Fruit fly (Drosophila melanogaster): ENCODE results near the gene CG33941.

The CG33941 gene

dm6 chr4:466976-467639, at the start of gene CG33941:
CG33941 (plus strand) TSS chr4:467497.
- TF ChIP-seq EcR (GFP tag; optimal IDR thresholded peaks at IDR 0.05) = no peak
- no peak for TF ChIP-seq Ets98B (GFP tag; IDR thresholded peaks at IDR 0.05)
- TF ChIP-seq CG9948 (tag; optimal IDR thresholded peaks at IDR 0.05) = no peak
- TF ChIP-seq CG10348 (GFP tag; IDR thresholded peaks at IDR 0.05) = no peak
- TF ChIP-seq rn (GFP tag; IDR thresholded peaks at IDR 0.05) = no peak
- no peak for TF ChIP-seq gl (tag; optimal IDR thresholded peaks at IDR 0.05)
- TF ChIP-seq CG8301 (tag; optimal IDR thresholded peaks at IDR 0.05) = no peak
- TF ChIP-seq CG12605 (GFP tag; IDR thresholded peaks at IDR 0.05) = no peak
- no peak for TF ChIP-seq CG15710 (tag; optimal IDR thresholded peaks at IDR 0.05)

dm6 chr4:418701-419100, 48.6 kb upstream of the CG33941 start:
- TF ChIP-seq Pif1A (GFP tag; optimal IDR thresholded peaks at IDR 0.05) (no peak), D1 (tag; optimal IDR thresholded peaks at IDR 0.05) (no peak), CG34367 (tag; optimal IDR thresholded peaks at IDR 0.05) (no peak)

DNA sequence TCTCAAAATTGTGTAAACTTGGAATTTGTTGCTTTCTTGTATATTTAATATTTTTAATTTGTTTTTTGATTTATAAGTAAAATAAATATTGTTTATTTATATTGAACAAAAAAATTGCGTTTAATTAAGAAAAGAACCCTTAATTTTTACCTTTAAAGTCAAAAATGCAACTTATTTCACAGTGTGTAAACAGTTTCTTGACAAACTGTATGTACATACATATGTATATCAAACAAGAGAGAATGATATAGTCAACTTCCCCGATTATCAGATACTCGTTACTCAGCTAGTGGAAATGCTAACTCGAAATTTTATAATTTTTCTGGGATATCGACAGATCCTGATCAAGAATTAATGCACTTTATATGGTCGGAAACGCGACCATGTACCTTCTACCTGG, 46.3 kb upstream of the CG33941 start:
- TF ChIP-seq CG32121 (GFP tag; IDR thresholded peaks at IDR 0.05) (no peak), CG15710 (tag; optimal IDR thresholded peaks at IDR 0.05) (no peak), CG13204 (GFP tag; optimal IDR thresholded peaks at IDR 0.05) (no peak), CG34367 (tag; optimal IDR thresholded peaks at IDR 0.05) (no peak), D1 (tag; optimal IDR thresholded peaks at IDR 0.05) (no peak)

- TF ChIP-seq D1 (tag; optimal IDR thresholded peaks at IDR 0.05) = no peak
- TF ChIP-seq CG14655 (GFP tag; optimal IDR thresholded peaks at IDR 0.05) = no peak
- TF ChIP-seq CG12605 (GFP tag; IDR thresholded peaks at IDR 0.05) = no peak
- TF ChIP-seq Pif1B (GFP tag; optimal IDR thresholded peaks at IDR 0.05) = no peak
- TF ChIP-seq CG8301 (tag; optimal IDR thresholded peaks at IDR 0.05) = no peak
- TF ChIP-seq CG34367 (tag; optimal IDR thresholded peaks at IDR 0.05) = no peak
- no peak for TF ChIP-seq fd96Ca (GFP tag; IDR thresholded peaks at IDR 0.05)
Measured at dm6 chr4:421772-422171, 45.5 kb upstream of the CG33941 start.

- TF ChIP-seq CG13204 (GFP tag; optimal IDR thresholded peaks at IDR 0.05) = no peak
- no peak for TF ChIP-seq fd96Ca (GFP tag; IDR thresholded peaks at IDR 0.05)
- no peak for TF ChIP-seq CG8159 (tag; optimal IDR thresholded peaks at IDR 0.05)
- TF ChIP-seq Pif1B (GFP tag; optimal IDR thresholded peaks at IDR 0.05) = no peak
- no peak for TF ChIP-seq Ets98B (GFP tag; IDR thresholded peaks at IDR 0.05)
- no peak for TF ChIP-seq rn (GFP tag; IDR thresholded peaks at IDR 0.05)
- TF ChIP-seq CG12605 (GFP tag; IDR thresholded peaks at IDR 0.05) = no peak
- TF ChIP-seq CG34367 (tag; optimal IDR thresholded peaks at IDR 0.05) = no peak
- no peak for TF ChIP-seq CG10348 (GFP tag; IDR thresholded peaks at IDR 0.05)
- no peak for TF ChIP-seq CG4496 (GFP tag; IDR thresholded peaks at IDR 0.05)
- TF ChIP-seq CG15710 (tag; optimal IDR thresholded peaks at IDR 0.05) = no peak
- TF ChIP-seq CG17806 (tag; optimal IDR thresholded peaks at IDR 0.05) = no peak
- TF ChIP-seq CG32121 (GFP tag; IDR thresholded peaks at IDR 0.05) = no peak
- no peak for TF ChIP-seq Snoo (tag; optimal IDR thresholded peaks at IDR 0.05)
- TF ChIP-seq CG9948 (tag; optimal IDR thresholded peaks at IDR 0.05) = no peak
- TF ChIP-seq Pif1A (GFP tag; optimal IDR thresholded peaks at IDR 0.05) = no peak
- no peak for TF ChIP-seq CG14655 (GFP tag; optimal IDR thresholded peaks at IDR 0.05)
Measured at dm6 chr4:423338-423737, 44.0 kb upstream of the CG33941 start.

DNA sequence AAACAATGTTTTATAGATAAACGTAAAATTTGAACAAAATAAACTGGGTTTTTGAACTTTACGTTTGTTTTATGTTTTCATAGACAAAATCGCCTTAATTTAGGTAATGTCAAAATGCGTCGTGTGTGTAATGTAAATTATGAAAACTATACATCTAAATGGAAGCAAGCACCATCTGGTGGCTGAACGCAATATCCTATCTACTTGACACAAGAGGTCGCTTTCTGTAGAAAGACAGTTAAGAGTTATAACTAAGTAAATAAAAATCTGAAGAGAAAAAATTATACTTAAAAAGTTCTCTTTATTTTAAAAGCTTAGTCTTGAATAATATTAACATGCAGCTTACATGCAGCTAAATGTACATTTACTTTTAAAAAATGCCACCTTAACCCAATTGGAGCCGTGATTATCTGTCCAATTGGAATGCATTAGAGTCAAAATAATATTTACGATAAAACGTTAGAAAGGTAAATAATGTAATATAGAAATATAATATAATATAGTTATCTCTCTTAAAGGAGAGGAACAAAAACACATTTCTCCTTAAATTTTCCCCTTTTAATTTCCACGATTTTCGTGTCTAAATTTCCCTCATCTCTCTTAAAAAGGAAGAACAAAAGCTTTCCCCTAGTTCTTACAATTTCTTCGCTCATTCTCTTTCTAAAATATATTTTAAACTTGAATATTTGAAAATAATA, 42.5 kb upstream of the CG33941 start:
- no peak; the same call in 1 of the 2 replicates for TF ChIP-seq Ets98B (GFP tag; IDR thresholded peaks at IDR 0.05)
- no peak for TF ChIP-seq CG4496 (GFP tag; IDR thresholded peaks at IDR 0.05)
- no peak for TF ChIP-seq fd96Ca (GFP tag; IDR thresholded peaks at IDR 0.05)
- peak; percentile 37 for TF ChIP-seq CG17806 (tag; optimal IDR thresholded peaks at IDR 0.05)
- TF ChIP-seq CG14655 (GFP tag; optimal IDR thresholded peaks at IDR 0.05) = no peak
- no peak for TF ChIP-seq CG15710 (tag; optimal IDR thresholded peaks at IDR 0.05)
- no peak; the same call in 1 of the 2 replicates for TF ChIP-seq CG12605 (GFP tag; IDR thresholded peaks at IDR 0.05)
- peak; percentile 77 for TF ChIP-seq Snoo (tag; optimal IDR thresholded peaks at IDR 0.05)
- no peak for TF ChIP-seq rn (GFP tag; IDR thresholded peaks at IDR 0.05)
- TF ChIP-seq CG34367 (tag; optimal IDR thresholded peaks at IDR 0.05) = peak; percentile 47
- TF ChIP-seq CG9948 (tag; optimal IDR thresholded peaks at IDR 0.05) = peak; percentile 34
- peak; percentile 62 for TF ChIP-seq CG32121 (GFP tag; IDR thresholded peaks at IDR 0.05)
- TF ChIP-seq CG10348 (GFP tag; IDR thresholded peaks at IDR 0.05) = no peak
- peak; percentile 27 for TF ChIP-seq Pif1B (GFP tag; optimal IDR thresholded peaks at IDR 0.05)
- TF ChIP-seq EcR (GFP tag; optimal IDR thresholded peaks at IDR 0.05) = no peak
- TF ChIP-seq D1 (tag; optimal IDR thresholded peaks at IDR 0.05) = peak; percentile 81
- peak; percentile 58 for TF ChIP-seq CG8301 (tag; optimal IDR thresholded peaks at IDR 0.05)
- TF ChIP-seq Pif1A (GFP tag; optimal IDR thresholded peaks at IDR 0.05) = peak; percentile 68
- TF ChIP-seq gl (tag; optimal IDR thresholded peaks at IDR 0.05) = peak; percentile 52
- TF ChIP-seq CG13204 (GFP tag; optimal IDR thresholded peaks at IDR 0.05) = no peak
- no peak for TF ChIP-seq CG8159 (tag; optimal IDR thresholded peaks at IDR 0.05)
